Fruit fly (Drosophila melanogaster): Measurements from ENCODE around the gene lmgB.

Gene lmgB

dm6 chr2L:8541469-8542233 lies 13.2 kb upstream of the lmgB start, which contains the start of gene Sema1a (continued):
- TF ChIP-seq Meics (GFP tag; optimal IDR thresholded peaks at IDR 0.05) (peak; percentile 47), bbx (GFP tag; IDR thresholded peaks at IDR 0.05; ENCODE audit: partially characterized antibody) (peak; percentile 95), B-H2 (GFP tag; optimal IDR thresholded peaks at IDR 0.05) (no peak), ranshi (GFP tag; IDR thresholded peaks at IDR 0.05) (peak; percentile 50; the same call in 1 of the 2 replicates), bcd (GFP tag; optimal IDR thresholded peaks at IDR 0.05) (peak; percentile 61), ac (GFP tag; optimal IDR thresholded peaks at IDR 0.05) (no peak), Chrac-16 (GFP tag; optimal IDR thresholded peaks at IDR 0.05) (peak; percentile 37), Dll (GFP tag; IDR thresholded peaks at IDR 0.05; ENCODE audit: partially characterized antibody) (peak; percentile 65), cas (GFP tag; IDR thresholded peaks at IDR 0.05) (0 out of 2 replicates have a peak, but pooled peaks have one; percentile 38), phol (tag; optimal IDR thresholded peaks at IDR 0.05) (peak; percentile 36), Ravus (GFP tag; IDR thresholded peaks at IDR 0.05) (peak; percentile 30), sim (GFP tag; IDR thresholded peaks at IDR 0.05) (no peak; the same call in 1 of the 2 replicates), schlank (tag; optimal IDR thresholded peaks at IDR 0.05) (no peak), Taf1 (GFP tag; IDR thresholded peaks at IDR 0.05) (peak; percentile 53), CG10979 (tag; optimal IDR thresholded peaks at IDR 0.05) (peak; percentile 49), pb (GFP tag; optimal IDR thresholded peaks at IDR 0.05) (peak; percentile 5), CG30403 (GFP tag; optimal IDR thresholded peaks at IDR 0.05) (peak; percentile 61), Bdp1 (GFP tag; optimal IDR thresholded peaks at IDR 0.05) (peak; percentile 100), Dp (GFP tag; optimal IDR thresholded peaks at IDR 0.05) (no peak), CG7786 (GFP tag; optimal IDR thresholded peaks at IDR 0.05) (peak; percentile 33), Lim3 (GFP tag; IDR thresholded peaks at IDR 0.05) (no peak), Atf3 (GFP tag; optimal IDR thresholded peaks at IDR 0.05) (peak; percentile 20), Rfx (GFP tag; IDR thresholded peaks at IDR 0.05) (peak; percentile 82), Ssrp (tag; optimal IDR thresholded peaks at IDR 0.05) (peak; percentile 76), CG18011 (GFP tag; optimal IDR thresholded peaks at IDR 0.05) (no peak), gcm (GFP tag; optimal IDR thresholded peaks at IDR 0.05) (peak; percentile 44), CG7839 (tag; optimal IDR thresholded peaks at IDR 0.05) (peak; percentile 64), sqz (GFP tag; optimal IDR thresholded peaks at IDR 0.05) (peak; percentile 32), fd102C (GFP tag; optimal IDR thresholded peaks at IDR 0.05) (no peak), ind (GFP tag; optimal IDR thresholded peaks at IDR 0.05) (peak; percentile 51), MESR4 (GFP tag; optimal IDR thresholded peaks at IDR 0.05) (no peak), tin (GFP tag; optimal IDR thresholded peaks at IDR 0.05) (peak; percentile 36), CG6254 (GFP tag; optimal IDR thresholded peaks at IDR 0.05) (peak; percentile 58), Nf-YB (GFP tag; optimal IDR thresholded peaks at IDR 0.05) (peak; percentile 5), CG17829 (tag; optimal IDR thresholded peaks at IDR 0.05) (peak; percentile 47), Antp (GFP tag; optimal IDR thresholded peaks at IDR 0.05) (peak; percentile 87), CG10959 (GFP tag; IDR thresholded peaks at IDR 0.05) (no peak), E2f1 (GFP tag; IDR thresholded peaks at IDR 0.05) (peak; percentile 71), dysf (GFP tag; IDR thresholded peaks at IDR 0.05) (peak; percentile 69; the same call in 2 of the 3 replicates), Elba2 (GFP tag; optimal IDR thresholded peaks at IDR 0.05) (peak; percentile 97), gro (GFP tag; optimal IDR thresholded peaks at IDR 0.05) (peak; percentile 25), Hr51 (GFP tag; optimal IDR thresholded peaks at IDR 0.05) (peak; percentile 17 to 58), CG3838 (GFP tag; optimal IDR thresholded peaks at IDR 0.05) (no peak), CG2129 (GFP tag; IDR thresholded peaks at IDR 0.05; ENCODE audit: partially characterized antibody) (no peak), Aef1 (GFP tag; IDR thresholded peaks at IDR 0.05) (peak; percentile 73; the same call in 2 of the 3 replicates), her (GFP tag; optimal IDR thresholded peaks at IDR 0.05) (peak; percentile 75), CG2712 (tag; optimal IDR thresholded peaks at IDR 0.05) (peak; percentile 65), NfI (GFP tag; optimal IDR thresholded peaks at IDR 0.05) (peak; percentile 88), psq (GFP tag; optimal IDR thresholded peaks at IDR 0.05) (no peak)
